Worm (Caenorhabditis elegans): ENCODE data around the gene vps-8.

Gene vps-8

ce11 chrIV:12270392-12270791 is 5.4 kb downstream of the vps-8 start, which contains the start of gene C42C1.3:
Gene C42C1.3, minus strand, starts transcription at chrIV:12270492.
- TF ChIP-seq aha-1 (tag), result peak; percentile 9
- no peak for TF ChIP-seq Y48G9A.11 (GFP tag; IDR thresholded peaks at IDR 0.05)

DNA sequence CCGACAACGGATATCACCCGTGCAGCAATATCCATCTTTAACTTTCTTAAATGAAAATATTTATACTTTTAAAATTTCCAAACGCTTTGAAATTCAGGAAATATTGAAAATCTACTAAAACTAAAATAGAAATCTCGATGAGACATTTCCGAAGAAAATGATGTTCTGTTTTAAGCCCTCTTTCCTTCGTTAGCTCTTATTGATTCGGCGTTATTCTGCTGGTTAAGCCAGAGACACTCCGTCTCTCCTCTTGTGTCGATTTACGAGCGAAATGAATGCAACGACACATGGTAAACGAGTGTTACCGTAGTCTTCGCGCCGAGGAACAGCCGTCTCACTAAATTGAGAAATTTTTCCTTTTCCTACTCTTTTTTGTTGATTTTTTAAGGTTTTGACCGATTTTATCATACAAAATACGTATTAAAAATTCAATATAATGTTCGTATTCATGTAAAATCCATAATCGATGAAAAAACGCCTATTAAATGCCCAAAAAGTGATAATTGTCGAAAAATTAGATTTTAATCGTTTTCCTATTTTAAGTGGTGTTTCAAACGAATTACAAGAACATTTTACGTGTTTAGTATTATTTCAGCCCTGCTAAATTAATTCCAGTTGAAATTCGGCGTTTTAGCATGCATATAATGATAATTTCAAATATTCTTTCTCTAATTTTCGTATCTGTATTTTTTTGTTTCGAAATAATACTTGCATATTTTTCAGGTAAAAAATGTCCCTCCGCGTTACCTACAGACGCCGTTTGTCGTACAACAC is 7.3 kb downstream of the vps-8 start, which contains the start of the genes ppm-1.H and rpl-34:
TSS of gene ppm-1.H (minus strand) at position 51 of the 774 bp plus-strand sequence.
TSS of gene rpl-34 (plus strand) at position 724 of the 774 bp plus-strand sequence.
- no peak for TF ChIP-seq unc-62 (GFP tag; optimal IDR thresholded peaks at IDR 0.05 in 1 of 2)
- TF ChIP-seq unc-62 (tag; optimal IDR thresholded peaks at IDR 0.05), result no peak
- TF ChIP-seq ceh-44 (GFP tag; IDR thresholded peaks at IDR 0.05), result no peak
- TF ChIP-seq D1046.2 (GFP tag; IDR thresholded peaks at IDR 0.05), result peak; percentile 94
- peak in 1 of 2 experiments; percentile 39 for TF ChIP-seq hif-1 (tag; optimal IDR thresholded peaks at IDR 0.05)
- no peak for TF ChIP-seq egl-43 (GFP tag; IDR thresholded peaks at IDR 0.05)
- TF ChIP-seq ztf-7 (tag; optimal IDR thresholded peaks at IDR 0.05), result no peak
- no peak for TF ChIP-seq nhr-25 (tag; optimal IDR thresholded peaks at IDR 0.05; ENCODE audit: borderline replicate concordance, insufficient read depth)
- TF ChIP-seq lsy-2 (tag; optimal IDR thresholded peaks at IDR 0.05), result peak; percentile 90 to 98
- TF ChIP-seq tra-1 (GFP tag; IDR thresholded peaks at IDR 0.05), result no peak
- no peak for TF ChIP-seq daf-8 (GFP tag; IDR thresholded peaks at IDR 0.05)
- TF ChIP-seq vab-7 (GFP tag; IDR thresholded peaks at IDR 0.05), result no peak
- TF ChIP-seq nhr-77 (tag; optimal IDR thresholded peaks at IDR 0.05), result peak; percentile 1
- TF ChIP-seq ctbp-1 (GFP tag; IDR thresholded peaks at IDR 0.05), result no peak
- no peak for TF ChIP-seq nhr-237 (tag; optimal IDR thresholded peaks at IDR 0.05)
- no peak for TF ChIP-seq spr-1 (tag; optimal IDR thresholded peaks at IDR 0.05)
- peak; percentile 2 for TF ChIP-seq unc-130 (GFP tag; optimal IDR thresholded peaks at IDR 0.05)
- TF ChIP-seq nhr-11 (tag; optimal IDR thresholded peaks at IDR 0.05), result no peak
- peak; percentile 56 for TF ChIP-seq dpl-1 (GFP tag; optimal IDR thresholded peaks at IDR 0.05)
- TF ChIP-seq mdl-1 (tag; optimal IDR thresholded peaks at IDR 0.05), result peak in 1 of 2 experiments; percentile 43
- 0 out of 2 replicates have a peak, but pooled peaks have one; percentile 30 for TF ChIP-seq hmg-1.1 (GFP tag; IDR thresholded peaks at IDR 0.05)
- TF ChIP-seq lir-3 (tag; optimal IDR thresholded peaks at IDR 0.05), result no peak
- no peak for TF ChIP-seq lin-1 (GFP tag; IDR thresholded peaks at IDR 0.05)
- no peak for TF ChIP-seq attf-4 (tag; optimal IDR thresholded peaks at IDR 0.05)
- TF ChIP-seq mes-2 (tag; optimal IDR thresholded peaks at IDR 0.05; ENCODE audit: poor library complexity, severe bottlenecking), result peak; percentile 78
- no peak for TF ChIP-seq mxl-3 (GFP tag; optimal IDR thresholded peaks at IDR 0.05)
- no peak for TF ChIP-seq nhr-102 (tag; optimal IDR thresholded peaks at IDR 0.05)
- TF ChIP-seq rbr-2 (tag; optimal IDR thresholded peaks at IDR 0.05), result peak; percentile 54
- peak; percentile 66 for TF ChIP-seq R02D3.7 (tag; optimal IDR thresholded peaks at IDR 0.05)
- no peak for TF ChIP-seq cey-2 (tag; optimal IDR thresholded peaks at IDR 0.05; ENCODE audit: borderline replicate concordance, insufficient read depth)
- TF ChIP-seq nhr-111 (GFP tag; optimal IDR thresholded peaks at IDR 0.05), result no peak
- no peak for TF ChIP-seq pha-4 (GFP tag; IDR thresholded peaks at IDR 0.05)
- TF ChIP-seq pha-4 (tag; optimal IDR thresholded peaks at IDR 0.05), result peak; percentile 48
- peak; percentile 78 for TF ChIP-seq hlh-30 (tag; optimal IDR thresholded peaks at IDR 0.05; ENCODE audit: insufficient read depth)
- peak; percentile 67 for TF ChIP-seq mep-1 (tag; optimal IDR thresholded peaks at IDR 0.05)
- no peak for TF ChIP-seq lin-15B (tag; optimal IDR thresholded peaks at IDR 0.05)
- peak; percentile 68 for TF ChIP-seq nhr-6 (tag; optimal IDR thresholded peaks at IDR 0.05)
